Worm (Caenorhabditis elegans): Measurements from ENCODE around the gene pef-1.

The pef-1 gene

DNA sequence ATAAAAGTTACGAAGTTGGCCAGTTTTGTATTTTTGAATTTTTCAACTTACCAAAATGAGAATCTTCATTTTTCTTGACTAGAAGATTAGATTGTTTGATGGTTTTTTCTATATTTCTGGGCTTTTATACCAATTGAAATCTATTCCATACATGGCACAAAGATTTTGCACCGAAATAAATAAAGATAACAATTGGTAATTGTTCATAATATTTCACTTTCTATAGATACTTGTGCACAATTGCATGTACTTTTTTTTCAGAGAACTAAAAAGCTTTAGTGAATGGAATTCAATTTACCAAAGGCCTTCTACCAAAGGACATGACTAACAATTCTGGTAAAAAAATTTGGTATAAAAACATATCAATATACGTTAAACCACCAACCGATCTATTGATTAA lies 28.4 kb upstream of the pef-1 start, which contains the start of the genes T12B5.15 and T12B5.14:
TSS of gene T12B5.15 (minus strand) at position 101 of the 400 bp plus-strand sequence.
TSS of gene T12B5.14 (plus strand) at position 321 of the 400 bp plus-strand sequence.
- TF ChIP-seq unc-86 (tag; optimal IDR thresholded peaks at IDR 0.05) (no peak), Y116A8C.19 (tag; optimal IDR thresholded peaks at IDR 0.05; ENCODE audit: borderline replicate concordance) (no peak), aly-2 (tag; optimal IDR thresholded peaks at IDR 0.05) (no peak), efl-3 (GFP tag; optimal IDR thresholded peaks at IDR 0.05) (no peak), rnt-1 (tag; optimal IDR thresholded peaks at IDR 0.05) (no peak), mef-2 (tag; optimal IDR thresholded peaks at IDR 0.05) (no peak), efl-1 (optimal IDR thresholded peaks at IDR 0.05) (no peak), efl-1 (GFP tag; optimal IDR thresholded peaks at IDR 0.05 in 1 of 2) (no peak), unc-30 (tag; optimal IDR thresholded peaks at IDR 0.05) (no peak), ceh-63 (GFP tag; optimal IDR thresholded peaks at IDR 0.05) (no peak), nhr-84 (tag; optimal IDR thresholded peaks at IDR 0.05) (no peak), C04F5.9 (tag; optimal IDR thresholded peaks at IDR 0.05) (no peak), blmp-1 (tag; optimal IDR thresholded peaks at IDR 0.05) (no peak), mep-1 (tag; optimal IDR thresholded peaks at IDR 0.05) (no peak)

DNA sequence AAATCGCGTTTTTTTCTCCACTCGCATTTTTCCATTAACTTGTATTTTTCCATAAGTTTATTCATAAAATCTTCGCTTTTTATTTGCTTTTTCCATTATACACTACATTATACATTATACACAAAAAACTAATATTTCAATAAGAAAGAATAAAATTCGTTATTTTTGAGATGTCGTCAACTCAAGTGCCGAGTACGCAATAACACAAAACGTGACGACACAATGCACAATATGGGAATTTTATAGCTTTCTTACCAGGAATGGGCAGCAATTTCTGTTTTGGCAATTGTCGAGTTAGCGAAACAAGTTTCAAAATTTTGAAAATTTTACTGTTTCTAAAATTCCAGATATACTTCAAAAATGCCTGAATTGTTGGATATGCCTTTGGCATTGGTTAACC lies 26.1 kb upstream of the pef-1 start, which contains the start of gene fbxa-10:
TSS of gene fbxa-10 (plus strand) at position 207 of the 400 bp plus-strand sequence.
- TF ChIP-seq egl-27 (tag; optimal IDR thresholded peaks at IDR 0.05) (no peak), lsy-2 (tag; optimal IDR thresholded peaks at IDR 0.05) (peak; percentile 54 to 68), nhr-84 (tag; optimal IDR thresholded peaks at IDR 0.05) (no peak), unc-62 (GFP tag; optimal IDR thresholded peaks at IDR 0.05) (no peak), ceh-63 (GFP tag; optimal IDR thresholded peaks at IDR 0.05) (no peak), aha-1 (tag; optimal IDR thresholded peaks at IDR 0.05) (no peak), vab-15 (tag; optimal IDR thresholded peaks at IDR 0.05) (no peak), elt-3 (tag; optimal IDR thresholded peaks at IDR 0.05) (no peak), fkh-4 (tag; optimal IDR thresholded peaks at IDR 0.05; ENCODE audit: borderline replicate concordance) (no peak), aly-2 (tag; optimal IDR thresholded peaks at IDR 0.05) (no peak), C04F5.9 (tag; optimal IDR thresholded peaks at IDR 0.05) (no peak), elt-2 (tag; optimal IDR thresholded peaks at IDR 0.05) (no peak), pax-3 (tag; optimal IDR thresholded peaks at IDR 0.05) (no peak), irx-1 (tag; optimal IDR thresholded peaks at IDR 0.05) (no peak), nhr-20 (tag; optimal IDR thresholded peaks at IDR 0.05) (no peak), tbx-2 (tag; optimal IDR thresholded peaks at IDR 0.05) (peak; percentile 19), fos-1 (tag; optimal IDR thresholded peaks at IDR 0.05) (no peak), Y116A8C.19 (tag; optimal IDR thresholded peaks at IDR 0.05; ENCODE audit: borderline replicate concordance) (no peak), nhr-77 (tag; optimal IDR thresholded peaks at IDR 0.05) (no peak), C16A3.4 (tag; optimal IDR thresholded peaks at IDR 0.05) (no peak), zip-4 (GFP tag; optimal IDR thresholded peaks at IDR 0.05) (no peak), jun-1 (tag; optimal IDR thresholded peaks at IDR 0.05) (no peak), grh-1 (GFP tag; IDR thresholded peaks at IDR 0.05) (no peak), hlh-17 (GFP tag; optimal IDR thresholded peaks at IDR 0.05; ENCODE audit: borderline replicate concordance) (no peak), efl-1 (optimal IDR thresholded peaks at IDR 0.05) (peak; percentile 25 to 45), efl-1 (GFP tag; optimal IDR thresholded peaks at IDR 0.05 in 1 of 2) (peak; percentile 31 to 94), ceh-8 (GFP tag; optimal IDR thresholded peaks at IDR 0.05) (no peak), rnt-1 (tag; optimal IDR thresholded peaks at IDR 0.05) (no peak), ztf-11 (tag; optimal IDR thresholded peaks at IDR 0.05) (no peak), unc-86 (tag; optimal IDR thresholded peaks at IDR 0.05) (no peak), C34B4.2 (tag; optimal IDR thresholded peaks at IDR 0.05) (no peak), unc-30 (tag; optimal IDR thresholded peaks at IDR 0.05) (no peak), unc-98 (GFP tag; IDR thresholded peaks at IDR 0.05) (no peak), swsn-7 (tag; optimal IDR thresholded peaks at IDR 0.05) (peak; percentile 30), lir-3 (tag; optimal IDR thresholded peaks at IDR 0.05; ENCODE audit: poor library complexity) (no peak), alr-1 (tag; optimal IDR thresholded peaks at IDR 0.05; ENCODE audit: borderline replicate concordance) (no peak), unc-130 (tag; optimal IDR thresholded peaks at IDR 0.05) (no peak), ces-1 (GFP tag; optimal IDR thresholded peaks at IDR 0.05) (no peak), xbp-1 (tag; optimal IDR thresholded peaks at IDR 0.05) (no peak), ama-1 (optimal IDR thresholded peaks at IDR 0.05) (no peak), efl-3 (GFP tag; optimal IDR thresholded peaks at IDR 0.05) (no peak), nhr-90 (tag; optimal IDR thresholded peaks at IDR 0.05; ENCODE audit: poor library complexity) (no peak), mdl-1 (tag; optimal IDR thresholded peaks at IDR 0.05) (no peak), tlp-1 (tag; optimal IDR thresholded peaks at IDR 0.05) (no peak), pqm-1 (tag; optimal IDR thresholded peaks at IDR 0.05) (no peak), dpl-1 (GFP tag; optimal IDR thresholded peaks at IDR 0.05) (peak in 2 of 3 experiments; percentile 37 to 54)
